Worm (Caenorhabditis elegans): ENCODE measurements around the gene ssp-34.
"Not testable (repeated sequence)": the region's sequence is repeated elsewhere in the genome, so short reads cannot be mapped to it uniquely, and the experiment has no call there.

The ssp-34 gene

DNA sequence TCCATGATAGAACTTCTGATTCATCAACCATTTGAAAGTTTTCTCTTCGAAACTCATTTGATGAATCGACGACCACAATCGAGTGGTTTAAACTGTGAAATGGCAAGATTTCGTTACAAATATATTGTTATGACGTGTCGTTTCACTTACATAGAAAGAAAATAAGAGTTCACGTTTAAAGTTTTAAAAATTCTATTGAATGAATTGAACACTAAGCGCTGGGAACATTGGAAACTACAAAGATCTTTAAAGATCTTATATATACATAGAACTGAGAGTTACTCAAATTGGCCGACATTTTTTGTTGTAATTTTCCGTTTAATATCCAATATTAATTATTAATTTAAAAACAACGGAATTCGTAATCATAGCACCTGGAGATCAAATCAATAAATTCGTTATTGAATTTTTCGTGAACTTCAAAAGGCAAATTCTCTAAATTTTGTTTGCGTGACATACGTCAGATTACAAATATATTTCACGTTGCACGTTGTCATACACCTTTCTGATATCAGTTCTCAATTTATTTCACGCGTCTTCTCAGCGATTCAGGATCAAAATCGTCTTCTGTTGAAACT, 19.3 kb upstream of the ssp-34 start, which contains the start of the genes T25B9.4 and T25B9.6:
TSS of gene T25B9.4 (minus strand) at position 101 of the 578 bp plus-strand sequence.
TSS of gene T25B9.6 (plus strand) at position 528 of the 578 bp plus-strand sequence.
- TF ChIP-seq ces-1 (GFP tag; optimal IDR thresholded peaks at IDR 0.05) (no peak), mep-1 (tag; optimal IDR thresholded peaks at IDR 0.05) (no peak), sup-37 (GFP tag; optimal IDR thresholded peaks at IDR 0.05) (no peak), fkh-10 (GFP tag; optimal IDR thresholded peaks at IDR 0.05) (no peak), pax-3 (tag; optimal IDR thresholded peaks at IDR 0.05) (no peak), pag-3 (tag; optimal IDR thresholded peaks at IDR 0.05; ENCODE audit: borderline replicate concordance, insufficient read depth) (no peak), hlh-17 (GFP tag; optimal IDR thresholded peaks at IDR 0.05; ENCODE audit: borderline replicate concordance) (no peak), mdl-1 (tag; optimal IDR thresholded peaks at IDR 0.05) (no peak), snpc-4 (tag; optimal IDR thresholded peaks at IDR 0.05) (no peak), ama-1 (optimal IDR thresholded peaks at IDR 0.05) (no peak), nhr-90 (tag; optimal IDR thresholded peaks at IDR 0.05; ENCODE audit: poor library complexity) (no peak)

DNA sequence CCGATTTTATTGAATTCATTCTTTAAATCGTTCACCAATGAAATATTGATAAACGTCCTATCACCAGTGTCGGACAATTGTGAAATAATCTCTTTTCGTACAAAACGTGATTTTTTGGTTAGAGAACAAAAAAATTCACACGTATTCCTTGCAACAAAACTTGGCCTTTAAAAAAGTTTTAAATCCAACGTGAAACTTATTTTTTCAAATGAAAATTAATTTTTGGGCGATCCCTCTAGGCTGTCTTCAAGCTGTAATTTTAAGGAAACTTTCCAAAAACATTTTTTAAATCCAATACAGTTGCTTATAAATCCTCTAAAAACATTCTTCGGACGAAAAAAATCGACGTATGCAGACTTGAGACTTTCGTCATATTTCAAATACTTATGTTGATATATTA, 16.3 kb upstream of the ssp-34 start, which contains the start of gene T25B9.5:
TSS of gene T25B9.5 (minus strand) at position 101 of the 400 bp plus-strand sequence.
- TF ChIP-seq nhr-84 (tag; optimal IDR thresholded peaks at IDR 0.05) = no peak
- TF ChIP-seq efl-3 (GFP tag; optimal IDR thresholded peaks at IDR 0.05) = no peak
- no peak for TF ChIP-seq pqm-1 (tag; optimal IDR thresholded peaks at IDR 0.05)
- no peak for TF ChIP-seq hlh-17 (GFP tag; optimal IDR thresholded peaks at IDR 0.05; ENCODE audit: borderline replicate concordance)

DNA sequence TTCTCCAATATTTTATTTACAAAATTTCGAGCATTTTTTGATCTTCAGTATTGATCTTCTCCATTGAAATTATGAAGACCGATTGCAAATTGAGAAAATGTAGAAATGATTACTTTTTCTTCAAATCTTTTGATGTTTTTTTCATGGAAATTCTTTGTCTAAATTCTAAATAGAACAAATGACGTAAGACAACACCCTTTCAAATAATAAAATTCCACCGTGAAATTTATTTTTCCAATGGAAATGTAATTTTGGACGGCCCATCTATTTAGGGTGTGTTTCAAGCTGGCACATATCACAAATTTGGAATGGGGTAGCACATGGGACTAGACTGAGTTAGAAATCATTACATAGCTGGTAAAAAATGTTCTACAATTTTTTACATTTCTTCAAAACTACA, 13.3 kb upstream of the ssp-34 start, which contains the start of gene T25B9.2:
TSS of gene T25B9.2 (minus strand) at position 101 of the 400 bp plus-strand sequence.
- not testable (repeated sequence) for TF ChIP-seq ztf-11, snpc-4, ceh-90 (tag; optimal IDR thresholded peaks at IDR 0.05)

DNA sequence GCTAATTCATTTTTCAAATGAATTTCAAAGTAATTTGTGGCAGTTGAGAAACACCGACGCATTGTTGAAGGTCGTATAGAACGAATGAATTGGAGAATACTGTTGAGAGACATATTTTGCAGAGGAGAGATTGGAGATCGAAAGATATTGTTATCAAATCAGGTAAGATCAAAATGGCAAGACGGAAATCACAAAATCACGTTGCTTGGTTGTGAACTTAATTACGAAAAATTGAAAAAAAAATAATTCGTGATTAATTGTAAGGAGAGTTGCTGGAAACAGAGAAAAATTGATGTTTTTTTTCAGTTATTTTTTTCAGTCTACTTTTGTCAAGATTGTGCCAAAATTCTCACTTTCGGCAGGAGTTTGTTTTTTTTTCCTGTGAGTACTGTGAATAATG, 11.6 kb upstream of the ssp-34 start, which contains the start of gene T25B9.1:
TSS of gene T25B9.1 (minus strand) at position 101 of the 400 bp plus-strand sequence.
- TF ChIP-seq F16B12.6 (tag; optimal IDR thresholded peaks at IDR 0.05) (no peak), C04F5.9 (tag; optimal IDR thresholded peaks at IDR 0.05) (no peak), irx-1 (tag; optimal IDR thresholded peaks at IDR 0.05) (no peak), elt-3 (tag; optimal IDR thresholded peaks at IDR 0.05) (peak in 1 of 6 experiments; percentile 80), swsn-7 (tag; optimal IDR thresholded peaks at IDR 0.05) (no peak)

DNA sequence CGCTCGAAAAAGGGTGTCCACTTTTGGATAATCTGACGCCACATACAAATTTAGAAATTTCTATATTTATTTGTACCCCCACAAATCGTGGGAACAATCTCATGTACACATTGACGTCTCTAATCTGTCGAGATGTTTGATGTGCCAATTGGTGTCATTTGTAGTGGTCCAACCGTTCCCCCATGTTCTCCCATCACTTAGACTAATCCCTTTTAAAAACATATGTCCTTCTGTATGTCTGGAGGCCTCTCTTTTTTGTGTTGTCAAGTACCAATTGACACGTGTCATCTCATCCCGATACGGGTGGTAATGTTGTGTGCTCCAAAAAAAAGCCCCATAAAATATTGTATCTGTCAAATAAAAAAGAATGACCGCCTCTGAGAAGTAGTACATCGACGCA, 6.9 kb upstream of the ssp-34 start:
- TF ChIP-seq pqm-1 (tag; optimal IDR thresholded peaks at IDR 0.05) = no peak
- no peak for TF ChIP-seq ceh-63 (GFP tag; optimal IDR thresholded peaks at IDR 0.05)

DNA sequence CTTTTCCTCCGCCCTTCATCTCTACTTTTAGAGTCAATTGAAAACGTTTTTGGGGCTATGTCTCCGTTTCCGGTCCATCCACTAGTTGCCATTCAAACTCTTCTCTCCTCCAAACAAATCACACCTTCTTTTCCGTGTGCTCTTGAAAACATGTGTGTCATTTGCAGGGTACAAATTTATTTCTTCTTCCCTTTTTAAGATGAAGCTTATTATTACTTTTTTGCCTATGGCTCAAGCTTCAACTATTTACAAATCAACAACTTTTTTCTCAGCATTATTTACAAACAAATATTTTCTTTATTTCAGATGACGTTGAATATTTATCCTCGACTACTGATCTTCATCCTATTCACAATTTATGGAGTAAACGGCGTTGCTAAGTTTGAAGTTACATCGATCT, 6.1 kb upstream of the ssp-34 start, which contains the start of gene T25B9.3:
TSS of gene T25B9.3 (plus strand) at position 301 of the 400 bp plus-strand sequence.
- TF ChIP-seq efl-1 (optimal IDR thresholded peaks at IDR 0.05) = no peak
- peak in 1 of 2 experiments; percentile 44 for TF ChIP-seq efl-1 (GFP tag; optimal IDR thresholded peaks at IDR 0.05 in 1 of 2)
- TF ChIP-seq unc-130 (tag; optimal IDR thresholded peaks at IDR 0.05) = no peak

DNA sequence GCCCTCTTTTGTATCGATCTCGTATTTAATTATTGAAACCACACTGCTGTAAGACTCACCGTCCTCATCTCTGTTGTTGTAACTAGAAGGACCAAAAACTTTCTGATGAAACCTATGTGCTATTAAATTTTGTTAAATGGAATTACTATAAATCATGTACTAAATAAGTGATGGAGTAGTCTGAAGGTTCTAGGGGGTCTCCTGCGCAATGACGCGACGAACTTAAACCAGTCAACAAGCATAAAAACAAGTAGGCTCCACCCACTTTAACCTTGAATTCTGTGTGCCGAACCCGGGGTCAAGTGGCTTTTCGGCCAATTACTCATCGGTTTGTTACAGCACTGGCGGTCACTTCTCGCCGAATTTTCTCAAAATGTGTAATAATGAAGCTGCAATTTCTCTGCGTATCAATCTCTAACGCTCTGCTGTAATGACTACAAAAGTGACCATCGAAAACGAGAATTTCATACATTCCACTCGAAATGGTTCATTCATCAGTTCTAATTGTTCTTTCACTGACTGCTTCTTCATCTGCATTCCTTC, 1.3 kb downstream of the ssp-34 start, which contains the start of gene grl-21:
TSS of gene grl-21 (plus strand) at position 464 of the 543 bp plus-strand sequence.
- TF ChIP-seq nhr-84 (tag; optimal IDR thresholded peaks at IDR 0.05) = no peak
- no peak for TF ChIP-seq C04F5.9 (tag; optimal IDR thresholded peaks at IDR 0.05)
- TF ChIP-seq fkh-4 (tag; optimal IDR thresholded peaks at IDR 0.05; ENCODE audit: borderline replicate concordance) = no peak
- TF ChIP-seq sup-37 (GFP tag; optimal IDR thresholded peaks at IDR 0.05) = no peak
- TF ChIP-seq irx-1 (tag; optimal IDR thresholded peaks at IDR 0.05) = no peak
- no peak for TF ChIP-seq alr-1 (tag; optimal IDR thresholded peaks at IDR 0.05; ENCODE audit: borderline replicate concordance)
- TF ChIP-seq nhr-47 (tag; optimal IDR thresholded peaks at IDR 0.05) = no peak
- TF ChIP-seq C34B4.2 (tag; optimal IDR thresholded peaks at IDR 0.05) = no peak
- TF ChIP-seq nhr-85 (tag) = no peak
- no peak for TF ChIP-seq nhr-76 (tag; optimal IDR thresholded peaks at IDR 0.05)
- no peak for TF ChIP-seq zag-1 (tag; optimal IDR thresholded peaks at IDR 0.05)
- TF ChIP-seq lir-3 (tag; optimal IDR thresholded peaks at IDR 0.05; ENCODE audit: poor library complexity) = no peak
- no peak for TF ChIP-seq ceh-88 (GFP tag; IDR thresholded peaks at IDR 0.05)
- TF ChIP-seq ztf-4 (tag; optimal IDR thresholded peaks at IDR 0.05) = no peak
- no peak for TF ChIP-seq mep-1 (tag; optimal IDR thresholded peaks at IDR 0.05)
- TF ChIP-seq nhr-19 (GFP tag; conservative IDR thresholded peaks at IDR 0.05) = no peak
- TF ChIP-seq tbx-2 (tag; optimal IDR thresholded peaks at IDR 0.05) = no peak
